Worm (Caenorhabditis elegans) whole organism, young adult: ENCODE data around the gene srw-127.

Experiments used
- D2030.7 ChIP-seq: fragments of 200-800 bp; sonication (Bioruptor generic); IDR thresholded peaks from 2 replicates; pipeline ENCODE4 v1.3.6; 2022; ENCODE audit warnings: missing genetic modification reagents, missing genetic modification characterization, missing compliant biosample characterization
- Y56A3A.18 ChIP-seq: fragments of 200-800 bp; sonication (Bioruptor generic); IDR thresholded peaks from 2 replicates; pipeline ENCODE4 v1.3.6; 2022; ENCODE audit warnings: missing genetic modification reagents, missing genetic modification characterization, missing compliant biosample characterization
- Y79H2A.3 ChIP-seq: fragments of 200-800 bp; sonication (Bioruptor generic); conservative IDR thresholded peaks from 2 replicates; pipeline ENCODE4 v1.3.6; 2022; ENCODE audit warnings: missing genetic modification reagents, missing genetic modification characterization, missing compliant biosample characterization
- ama-1 ChIP-seq, 3 experiments: fragments of 150-350 bp in 1 of 3; sonication (generic microtip) in 2 of 3; optimal IDR thresholded peaks; 2 replicates each; lab custom pipeline; 2014 to 2018; ENCODE audit warnings: missing biosample characterization in 2 of 3, missing genetic modification characterization in 2 of 3, missing genetic modification reagents in 2 of 3
- aptf-2 ChIP-seq: fragments of 200-800 bp; sonication (Bioruptor generic); conservative IDR thresholded peaks from 2 replicates; pipeline ENCODE4 v1.3.6; 2022; ENCODE audit warnings: missing genetic modification reagents, missing genetic modification characterization, missing compliant biosample characterization
- him-1 ChIP-seq: sonication (generic microtip); optimal IDR thresholded peaks from 2 replicates; lab custom pipeline; 2016; ENCODE audit warnings: missing genotype, missing genetic modification reagents, missing genetic modification characterization, missing compliant biosample characterization
- hrde-1 ChIP-seq: sonication (generic microtip); optimal IDR thresholded peaks from 2 replicates; lab custom pipeline; 2016; ENCODE audit warnings: missing genetic modification characterization, mild to moderate bottlenecking, missing compliant biosample characterization, moderate library complexity, missing genotype, missing genetic modification reagents, borderline replicate concordance
- lin-40 ChIP-seq: sonication (generic microtip); optimal IDR thresholded peaks from 2 replicates; lab custom pipeline; 2016; ENCODE audit warnings: missing genetic modification characterization, mild to moderate bottlenecking, missing compliant biosample characterization, missing genotype, missing genetic modification reagents
- madf-8 ChIP-seq: fragments of 200-800 bp; sonication (Bioruptor generic); conservative IDR thresholded peaks from 2 replicates; pipeline ENCODE4 v1.3.6; 2022; ENCODE audit warnings: missing genetic modification reagents, missing genetic modification characterization, missing compliant biosample characterization
- nfya-1 ChIP-seq: sonication (generic microtip); optimal IDR thresholded peaks from 2 replicates; lab custom pipeline; 2017; ENCODE audit warnings: antibody characterized with exemption, missing compliant biosample characterization, missing genetic modification characterization, borderline replicate concordance; ENCODE audit not compliant: insufficient read depth
- nhr-27 ChIP-seq: fragments of 200-800 bp; sonication (Bioruptor generic); optimal IDR thresholded peaks from 2 replicates; lab custom pipeline; 2018; ENCODE audit warnings: mild to moderate bottlenecking, missing genetic modification characterization, moderate library complexity, missing compliant biosample characterization
- tbp1 ChIP-seq: fragments of 200-800 bp; sonication (Bioruptor generic); optimal IDR thresholded peaks from 2 replicates; lab custom pipeline; 2018; ENCODE audit warnings: mild to moderate bottlenecking, missing genetic modification characterization, missing compliant biosample characterization
- unc-62 ChIP-seq: fragments of 150-350 bp; optimal IDR thresholded peaks from 2 replicates; lab custom pipeline; 2014; ENCODE audit warnings: missing biosample characterization, missing genetic modification reagents, missing genetic modification characterization

DNA sequence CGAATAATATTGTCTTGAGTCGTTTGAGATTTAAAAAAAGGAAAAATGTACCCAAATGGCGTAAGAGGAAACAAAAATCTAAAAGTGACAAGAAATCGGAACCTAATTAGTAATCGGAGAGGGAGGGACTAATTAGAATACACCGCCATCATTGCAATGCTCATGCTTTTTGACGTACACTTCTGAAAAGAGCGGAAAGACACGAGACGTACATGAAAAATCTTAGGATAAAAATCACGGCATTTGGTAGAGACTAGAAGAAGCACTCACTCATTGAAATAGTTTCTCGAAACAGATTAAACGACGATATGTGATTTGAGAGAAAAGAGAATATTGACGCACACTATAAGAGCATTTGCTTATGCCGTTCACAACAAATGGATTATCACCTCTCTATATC, 10.3 kb downstream of the srw-127 start:
- no peak for TF ChIP-seq nhr-27 (tag; lab: Kevin White, UChicago)
- TF ChIP-seq nfya-1 (tag; lab: Kevin White, UChicago): no peak
- no peak for TF ChIP-seq aptf-2 (GFP tag; lab: Robert Waterston, UW)
- no peak for TF ChIP-seq unc-62
- TF ChIP-seq hrde-1 (tag; lab: Kevin White, UChicago): no peak
- no peak for TF ChIP-seq Y79H2A.3 (GFP tag; lab: Robert Waterston, UW)
- TF ChIP-seq tbp1 (GFP tag; lab: Kevin White, UChicago): no peak
- no peak for TF ChIP-seq madf-8 (GFP tag; lab: Robert Waterston, UW)
- no peak for TF ChIP-seq Y56A3A.18 (GFP tag; lab: Robert Waterston, UW)
- TF ChIP-seq D2030.7 (GFP tag; lab: Robert Waterston, UW): no peak
- TF ChIP-seq him-1 (tag; lab: Kevin White, UChicago): no peak
- no peak for TF ChIP-seq ama-1 (optimal IDR thresholded peaks at IDR 0.05; lab: Kevin White, UChicago)
- no peak for TF ChIP-seq ama-1 (GFP tag; optimal IDR thresholded peaks at IDR 0.05; lab: Kevin White, UChicago)
- TF ChIP-seq lin-40 (tag; lab: Kevin White, UChicago): no peak
